Fruit fly (Drosophila melanogaster): ENCODE data around the gene CG43185.

The CG43185 gene

dm6 chr2L:5901553-5901952, 16.9 kb downstream of the CG43185 start:
- TF ChIP-seq CTCF (optimal IDR thresholded peaks at IDR 0.05), result no peak
- no peak for TF ChIP-seq CG8478 (optimal IDR thresholded peaks at IDR 0.05)

dm6 chr2L:5902898-5903297, 18.2 kb downstream of the CG43185 start:
- TF ChIP-seq CTCF (optimal IDR thresholded peaks at IDR 0.05) (no peak), CG8478 (optimal IDR thresholded peaks at IDR 0.05) (no peak)

- TF ChIP-seq CG8478 (optimal IDR thresholded peaks at IDR 0.05) (no peak), CTCF (optimal IDR thresholded peaks at IDR 0.05) (no peak)
Observed at dm6 chr2L:5904585-5904984, 19.9 kb downstream of the CG43185 start, which contains the start of gene CG9021. Gene CG9021, minus strand, starts transcription at chr2L:5904689.

- TF ChIP-seq CTCF (optimal IDR thresholded peaks at IDR 0.05), result no peak
- TF ChIP-seq CG8478 (optimal IDR thresholded peaks at IDR 0.05), result no peak
Observed at dm6 chr2L:5906893-5907850, 22.5 kb downstream of the CG43185 start, which contains the start of gene bchs. Gene bchs, plus strand, starts transcription at chr2L:5907169.

dm6 chr2L:5910189-5910588, 25.5 kb downstream of the CG43185 start, which contains the start of gene CG14000:
Gene CG14000, minus strand, starts transcription at chr2L:5910289.
- no peak for TF ChIP-seq CG8478 (optimal IDR thresholded peaks at IDR 0.05)
- no peak for TF ChIP-seq CTCF (optimal IDR thresholded peaks at IDR 0.05)

- no peak for TF ChIP-seq CG8478 (optimal IDR thresholded peaks at IDR 0.05)
- no peak for TF ChIP-seq CTCF (optimal IDR thresholded peaks at IDR 0.05)
Observed at dm6 chr2L:5923603-5924138, 39.0 kb downstream of the CG43185 start, which contains the start of gene CG9016. Gene CG9016, minus strand, starts transcription at chr2L:5923653.

dm6 chr2L:5925164-5925563, 40.5 kb downstream of the CG43185 start:
- TF ChIP-seq CTCF (optimal IDR thresholded peaks at IDR 0.05) (no peak), CG8478 (optimal IDR thresholded peaks at IDR 0.05) (no peak)

- TF ChIP-seq CG8478 (optimal IDR thresholded peaks at IDR 0.05) (no peak), CTCF (optimal IDR thresholded peaks at IDR 0.05) (no peak)
Observed at dm6 chr2L:5925637-5926036, 40.9 kb downstream of the CG43185 start, which contains the start of gene dsf. Gene dsf, plus strand, starts transcription at chr2L:5925937.

dm6 chr2L:5927363-5927762, 42.7 kb downstream of the CG43185 start:
- no peak for TF ChIP-seq CG8478 (optimal IDR thresholded peaks at IDR 0.05)
- no peak for TF ChIP-seq CTCF (optimal IDR thresholded peaks at IDR 0.05)

All from S2 (cell line).